Fruit fly (Drosophila melanogaster) whole organism, prepupa: Measurements from ENCODE around the gene fws.

Experiments
- CG10669 ChIP-seq: fragments of 200-800 bp; sonication (Bioruptor generic); optimal IDR thresholded peaks from 3 replicates; lab custom pipeline; 2018; ENCODE audit warnings: missing biosample characterization, mild to moderate bottlenecking, missing genetic modification characterization, moderate library complexity
- CG11294 ChIP-seq: fragments of 200-800 bp; sonication (Bioruptor generic); IDR thresholded peaks from 2 replicates; pipeline ENCODE4 v1.3.6; 2022; ENCODE audit warnings: missing biosample characterization, missing genetic modification characterization
- CG11902 ChIP-seq: fragments of 200-800 bp; sonication (Bioruptor generic); optimal IDR thresholded peaks from 3 replicates; lab custom pipeline; 2016; ENCODE audit warnings: missing biosample characterization, missing genetic modification characterization
- CG34406 ChIP-seq: fragments of 200-800 bp; sonication (Bioruptor generic); optimal IDR thresholded peaks from 3 replicates; lab custom pipeline; 2016; ENCODE audit warnings: missing biosample characterization, missing genetic modification characterization
- CG6163 ChIP-seq: fragments of 200-800 bp; sonication (Bioruptor generic); IDR thresholded peaks from 3 replicates; pipeline ENCODE4 v1.3.6; 2022; ENCODE audit warnings: missing biosample characterization, missing genetic modification characterization
- CG6276 ChIP-seq: fragments of 200-800 bp; sonication (Bioruptor generic); optimal IDR thresholded peaks from 2 replicates; lab custom pipeline; 2017; ENCODE audit warnings: missing biosample characterization, mild to moderate bottlenecking, missing genetic modification characterization
- CG6854 ChIP-seq: fragments of 200-800 bp; sonication (Bioruptor generic); optimal IDR thresholded peaks from 2 replicates; lab custom pipeline; 2017; ENCODE audit warnings: missing biosample characterization, mild to moderate bottlenecking, missing genetic modification characterization
- Gug ChIP-seq: fragments of 200-800 bp; sonication (Bioruptor generic); IDR thresholded peaks from 2 replicates; pipeline ENCODE4 v1.3.6; 2022; ENCODE audit warnings: missing biosample characterization, missing genetic modification characterization
- Hr4 ChIP-seq: fragments of 200-800 bp; sonication (Bioruptor generic); optimal IDR thresholded peaks from 3 replicates; lab custom pipeline; 2016; ENCODE audit warnings: missing biosample characterization, missing genetic modification characterization
- Sox102F ChIP-seq: fragments of 200-800 bp; sonication (Bioruptor generic); optimal IDR thresholded peaks from 2 replicates; lab custom pipeline; 2016; ENCODE audit warnings: missing biosample characterization, mild to moderate bottlenecking, missing genetic modification characterization
- cyc ChIP-seq: fragments of 200-800 bp; sonication (Bioruptor generic); optimal IDR thresholded peaks from 3 replicates; lab custom pipeline; 2016; ENCODE audit warnings: missing biosample characterization, missing genetic modification characterization
- lz ChIP-seq: fragments of 200-800 bp; sonication (Bioruptor generic); optimal IDR thresholded peaks from 3 replicates; lab custom pipeline; 2016; ENCODE audit warnings: missing biosample characterization, missing genetic modification characterization
- pdm3 ChIP-seq: fragments of 200-800 bp; sonication (Bioruptor generic); optimal IDR thresholded peaks from 3 replicates; lab custom pipeline; 2016; ENCODE audit warnings: missing biosample characterization, missing genetic modification characterization

DNA sequence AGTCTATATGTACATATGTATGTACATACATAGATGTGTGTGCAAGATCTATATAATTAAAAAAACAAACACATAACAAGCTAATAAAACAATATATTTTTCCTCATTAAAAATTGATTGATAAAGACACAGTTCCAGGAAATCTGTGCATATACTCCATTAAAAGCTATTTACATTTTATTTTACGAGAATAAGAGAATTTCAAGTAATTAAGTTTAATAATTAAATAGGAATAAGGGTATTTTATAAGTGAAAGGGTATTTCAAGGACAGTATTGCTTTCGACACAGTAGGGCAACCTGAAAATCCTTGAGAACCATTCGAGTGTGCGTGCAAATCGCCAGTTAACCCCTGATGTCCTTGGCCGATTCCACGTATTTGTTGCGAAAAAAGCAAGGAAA lies 28.2 kb downstream of the fws start, which contains the start of gene CG5050:
- TF ChIP-seq CG10669 (GFP tag; lab: Kevin White, UChicago) (no peak), Gug (GFP tag; lab: Robert Waterston, UW) (no peak), cyc (no peak), CG11902 (GFP tag; lab: Kevin White, UChicago) (no peak), Hr4 (GFP tag; lab: Kevin White, UChicago) (no peak), CG11294 (GFP tag; lab: Robert Waterston, UW) (no peak), Sox102F (GFP tag; lab: Kevin White, UChicago) (no peak), CG34406 (GFP tag; lab: Kevin White, UChicago) (no peak), CG6854 (no peak), CG6276 (GFP tag; lab: Kevin White, UChicago) (no peak), lz (no peak), pdm3 (GFP tag; lab: Kevin White, UChicago) (no peak), CG6163 (no peak)
